Worm (Caenorhabditis elegans) whole organism, late embryonic: ENCODE results near the gene C31H2.4.

Source experiments
- K02D7.2 ChIP-seq: sonication (generic microtip); optimal IDR thresholded peaks from 2 replicates; lab custom pipeline; 2017; ENCODE audit warnings: mild to moderate bottlenecking, missing genetic modification characterization, missing compliant biosample characterization
- Y22D7AL.16 ChIP-seq: sonication (generic microtip); optimal IDR thresholded peaks from 2 replicates; lab custom pipeline; 2016; ENCODE audit warnings: missing genetic modification characterization, missing compliant biosample characterization
- ahr-1 ChIP-seq: sonication (generic microtip); optimal IDR thresholded peaks from 2 replicates; lab custom pipeline; 2016; ENCODE audit warnings: missing genetic modification characterization, missing compliant biosample characterization
- ama-1 ChIP-seq: fragments of 150-350 bp; optimal IDR thresholded peaks from 2 replicates; lab custom pipeline; 2014
- ceh-14 ChIP-seq: sonication (generic microtip); optimal IDR thresholded peaks from 2 replicates; lab custom pipeline; 2016; ENCODE audit warnings: missing genotype, missing genetic modification characterization, missing compliant biosample characterization
- ceh-18 ChIP-seq: sonication (generic microtip); optimal IDR thresholded peaks from 2 replicates; lab custom pipeline; 2016; ENCODE audit warnings: missing genetic modification characterization, missing compliant biosample characterization
- ceh-2 ChIP-seq: sonication (generic microtip); optimal IDR thresholded peaks from 2 replicates; lab custom pipeline; 2016; ENCODE audit warnings: missing genotype, missing genetic modification characterization, missing compliant biosample characterization
- ceh-22 ChIP-seq: sonication (generic microtip); optimal IDR thresholded peaks from 2 replicates; lab custom pipeline; 2017; ENCODE audit warnings: missing biosample characterization, missing genetic modification characterization
- ceh-24 ChIP-seq: sonication (generic microtip); optimal IDR thresholded peaks from 2 replicates; lab custom pipeline; 2016; ENCODE audit warnings: mild to moderate bottlenecking, missing genetic modification characterization, missing compliant biosample characterization
- ceh-31 ChIP-seq: sonication (generic microtip); optimal IDR thresholded peaks from 2 replicates; lab custom pipeline; 2016; ENCODE audit warnings: missing genetic modification characterization, missing compliant biosample characterization
- ceh-34 ChIP-seq: sonication (generic microtip); optimal IDR thresholded peaks from 2 replicates; lab custom pipeline; 2016; ENCODE audit warnings: mild to moderate bottlenecking, missing genetic modification characterization, missing compliant biosample characterization
- ceh-48 ChIP-seq: sonication (generic microtip); optimal IDR thresholded peaks from 2 replicates; lab custom pipeline; 2016; ENCODE audit warnings: missing genetic modification characterization, inconsistent platforms, missing compliant biosample characterization
- ceh-9 ChIP-seq: sonication (generic microtip); optimal IDR thresholded peaks from 2 replicates; lab custom pipeline; 2016; ENCODE audit warnings: mild to moderate bottlenecking, missing genetic modification characterization, inconsistent platforms, missing compliant biosample characterization
- che-1 ChIP-seq: sonication (generic microtip); optimal IDR thresholded peaks from 2 replicates; lab custom pipeline; 2016; ENCODE audit warnings: mild to moderate bottlenecking, missing genetic modification characterization, missing compliant biosample characterization
- dve-1 ChIP-seq: sonication (generic microtip); optimal IDR thresholded peaks from 2 replicates; lab custom pipeline; 2017; ENCODE audit warnings: antibody characterized with exemption, mild to moderate bottlenecking, missing genetic modification characterization, missing compliant biosample characterization
- elt-2 ChIP-seq: sonication (generic microtip); optimal IDR thresholded peaks from 2 replicates; lab custom pipeline; 2016; ENCODE audit warnings: missing genetic modification reagents, missing genetic modification characterization, missing compliant biosample characterization
- ets-4 ChIP-seq: sonication (generic microtip); optimal IDR thresholded peaks from 2 replicates; lab custom pipeline; 2016; ENCODE audit warnings: missing genetic modification characterization, missing compliant biosample characterization
- eyg-1 ChIP-seq: sonication (generic microtip); optimal IDR thresholded peaks from 2 replicates; lab custom pipeline; 2016; ENCODE audit warnings: missing genotype, missing genetic modification characterization, missing compliant biosample characterization
- fax-1 ChIP-seq: sonication (generic microtip); optimal IDR thresholded peaks from 2 replicates; lab custom pipeline; 2016; ENCODE audit warnings: missing genotype, missing genetic modification characterization, missing compliant biosample characterization
- fkh-10 ChIP-seq: fragments of 150-350 bp; optimal IDR thresholded peaks from 2 replicates; lab custom pipeline; 2014; ENCODE audit warnings: missing biosample characterization, missing genetic modification reagents, missing genetic modification characterization
- gmeb-2 ChIP-seq: sonication (generic microtip); optimal IDR thresholded peaks from 2 replicates; lab custom pipeline; 2016; ENCODE audit warnings: missing genetic modification characterization, inconsistent platforms, missing compliant biosample characterization
- hlh-15 ChIP-seq: sonication (generic microtip); optimal IDR thresholded peaks from 2 replicates; lab custom pipeline; 2016; ENCODE audit warnings: missing genetic modification characterization, missing compliant biosample characterization
- hlh-30 ChIP-seq: sonication (generic microtip); optimal IDR thresholded peaks from 2 replicates; lab custom pipeline; 2017; ENCODE audit warnings: antibody characterized with exemption, missing genetic modification characterization, missing compliant biosample characterization; ENCODE audit not compliant: insufficient read depth
- lim-6 ChIP-seq: sonication (generic microtip); optimal IDR thresholded peaks from 2 replicates; lab custom pipeline; 2016; ENCODE audit warnings: missing genetic modification characterization, missing compliant biosample characterization
- lin-11 ChIP-seq: fragments of 200-800 bp; sonication (Bioruptor generic); optimal IDR thresholded peaks from 2 replicates; lab custom pipeline; 2018; ENCODE audit warnings: mild to moderate bottlenecking, missing genetic modification characterization, missing compliant biosample characterization
- npax-4 ChIP-seq: sonication (generic microtip); optimal IDR thresholded peaks from 2 replicates; lab custom pipeline; 2016; ENCODE audit warnings: missing genetic modification characterization, missing compliant biosample characterization
- pat-9 ChIP-seq: fragments of 200-800 bp; sonication (Bioruptor generic); optimal IDR thresholded peaks from 2 replicates; lab custom pipeline; 2018; ENCODE audit warnings: mild to moderate bottlenecking, missing genetic modification characterization, moderate library complexity, missing compliant biosample characterization
- pha-2 ChIP-seq: sonication (generic microtip); optimal IDR thresholded peaks from 2 replicates; lab custom pipeline; 2017; ENCODE audit warnings: mild to moderate bottlenecking, missing genetic modification characterization, missing compliant biosample characterization
- pqm-1 ChIP-seq: sonication (generic microtip); optimal IDR thresholded peaks from 2 replicates; lab custom pipeline; 2016; ENCODE audit warnings: missing genetic modification characterization, missing compliant biosample characterization
- ref-2 ChIP-seq: sonication (generic microtip); optimal IDR thresholded peaks from 2 replicates; lab custom pipeline; 2016; ENCODE audit warnings: missing genetic modification characterization, missing compliant biosample characterization
- rnt-1 ChIP-seq: sonication (generic microtip); optimal IDR thresholded peaks from 2 replicates; lab custom pipeline; 2016; ENCODE audit warnings: missing genetic modification characterization, missing compliant biosample characterization
- sdc-2 ChIP-seq: sonication (generic microtip); optimal IDR thresholded peaks from 2 replicates; lab custom pipeline; 2016; ENCODE audit warnings: missing genotype, missing genetic modification characterization, missing compliant biosample characterization
- tbx-7 ChIP-seq: sonication (generic microtip); optimal IDR thresholded peaks from 2 replicates; lab custom pipeline; 2016; ENCODE audit warnings: missing genotype, missing genetic modification characterization, missing compliant biosample characterization
- ttx-3 ChIP-seq: sonication (generic microtip); optimal IDR thresholded peaks from 2 replicates; lab custom pipeline; 2016; ENCODE audit warnings: missing genetic modification reagents, missing genetic modification characterization, missing compliant biosample characterization
- unc-3 ChIP-seq, 2 experiments: fragments of 200-800 bp in 1 of 2; sonication (Bioruptor generic) in 1 of 2; sonication (generic microtip) in 1 of 2; conservative IDR thresholded peaks in 1 of 2; optimal IDR thresholded peaks in 1 of 2; 2 replicates each; pipeline versions ENCODE4 v1.3.6 to Lab custom; 2016 to 2022; ENCODE audit warnings: missing compliant biosample characterization in 2 of 2, missing genetic modification characterization in 2 of 2, missing genetic modification reagents in 1 of 2
- unc-42 ChIP-seq: sonication (generic microtip); optimal IDR thresholded peaks from 2 replicates; lab custom pipeline; 2016; ENCODE audit warnings: missing genotype, missing genetic modification characterization, missing compliant biosample characterization
- zip-5 ChIP-seq: sonication (generic microtip); optimal IDR thresholded peaks from 2 replicates; lab custom pipeline; 2016; ENCODE audit warnings: missing genetic modification characterization, missing compliant biosample characterization

The C31H2.4 gene

DNA sequence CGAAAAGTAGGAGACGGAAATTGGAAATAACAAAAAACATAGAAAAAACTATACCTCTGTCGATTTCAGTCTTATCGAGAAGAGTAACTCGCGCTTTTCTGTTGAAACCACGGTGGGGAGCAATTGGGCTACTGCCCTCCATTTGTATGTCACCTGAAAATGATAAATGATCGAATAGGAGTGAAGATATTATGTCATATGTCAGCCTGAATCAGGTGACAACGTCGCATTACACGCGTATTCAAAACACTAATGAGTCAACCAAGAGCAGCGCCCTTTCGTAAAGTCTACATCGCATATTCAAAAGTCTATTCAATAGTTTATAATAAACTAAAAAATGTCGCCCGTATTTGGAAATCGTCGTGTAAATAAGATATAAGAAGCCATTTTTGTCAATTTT lies 6.5 kb downstream of the C31H2.4 start:
- TF ChIP-seq elt-2 (tag; lab: Kevin White, UChicago), result no peak
- TF ChIP-seq pqm-1 (tag; lab: Kevin White, UChicago), result no peak

DNA sequence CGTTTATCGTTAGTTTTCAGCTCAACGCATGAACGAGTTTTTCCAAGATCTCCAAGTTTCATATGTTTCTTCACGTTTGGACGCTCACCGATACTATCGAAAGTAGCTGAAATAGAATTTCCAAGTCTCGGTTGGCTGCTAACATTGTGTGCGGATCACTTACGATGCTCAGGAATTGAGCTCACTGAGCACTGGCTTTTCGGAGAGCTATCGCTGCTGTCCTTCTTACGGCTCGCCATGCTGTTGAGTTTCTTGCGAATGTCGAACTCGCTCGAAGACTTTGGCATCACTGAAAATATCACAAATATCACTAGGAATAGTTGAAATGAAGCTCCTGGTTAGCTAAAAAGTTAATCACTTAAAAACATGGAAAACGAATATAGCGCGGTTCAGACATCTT lies 7.6 kb downstream of the C31H2.4 start:
- TF ChIP-seq ceh-18 (tag; lab: Kevin White, UChicago), result no peak
- no peak for TF ChIP-seq fkh-10 (GFP tag; lab: Kevin White, UChicago)
- no peak for TF ChIP-seq ceh-24 (tag; lab: Kevin White, UChicago)
- TF ChIP-seq ama-1 (lab: Kevin White, UChicago), result no peak
- TF ChIP-seq unc-42 (tag; lab: Kevin White, UChicago), result no peak
- no peak for TF ChIP-seq pat-9
- TF ChIP-seq hlh-15 (tag; lab: Kevin White, UChicago), result no peak
- TF ChIP-seq unc-3 (GFP tag; conservative IDR thresholded peaks at IDR 0.05; lab: Robert Waterston, UW), result no peak
- TF ChIP-seq unc-3 (tag; optimal IDR thresholded peaks at IDR 0.05; lab: Kevin White, UChicago), result no peak
- no peak for TF ChIP-seq npax-4 (tag; lab: Kevin White, UChicago)
- TF ChIP-seq hlh-30, result no peak
- TF ChIP-seq ets-4, result no peak
- TF ChIP-seq, all 69 proteins: peak for 0

DNA sequence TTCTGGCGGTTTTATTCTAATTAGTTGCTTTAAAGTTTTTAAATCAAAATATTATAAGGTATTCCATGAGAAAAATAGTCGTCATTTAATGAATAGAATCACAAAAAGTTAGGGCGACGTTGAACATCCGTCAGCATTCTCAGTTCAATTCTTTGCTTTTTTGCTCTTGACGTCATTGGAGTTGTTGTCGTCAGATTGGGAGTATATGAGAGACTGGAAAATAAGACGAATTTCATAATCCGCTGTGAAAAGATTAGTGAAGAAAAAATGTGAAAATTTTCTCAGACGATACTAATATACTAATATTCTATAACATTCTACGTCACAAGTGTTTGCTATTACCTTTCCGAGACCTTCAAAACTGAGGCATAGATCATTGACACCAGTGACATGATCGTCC lies 8.1 kb downstream of the C31H2.4 start:
- TF ChIP-seq tbx-7, result no peak
- TF ChIP-seq sdc-2 (tag; lab: Kevin White, UChicago), result no peak
- no peak for TF ChIP-seq hlh-15 (tag; lab: Kevin White, UChicago)
- no peak for TF ChIP-seq unc-3 (GFP tag; conservative IDR thresholded peaks at IDR 0.05; lab: Robert Waterston, UW)
- no peak for TF ChIP-seq unc-3 (tag; optimal IDR thresholded peaks at IDR 0.05; lab: Kevin White, UChicago)
- no peak for TF ChIP-seq ceh-18 (tag; lab: Kevin White, UChicago)

DNA sequence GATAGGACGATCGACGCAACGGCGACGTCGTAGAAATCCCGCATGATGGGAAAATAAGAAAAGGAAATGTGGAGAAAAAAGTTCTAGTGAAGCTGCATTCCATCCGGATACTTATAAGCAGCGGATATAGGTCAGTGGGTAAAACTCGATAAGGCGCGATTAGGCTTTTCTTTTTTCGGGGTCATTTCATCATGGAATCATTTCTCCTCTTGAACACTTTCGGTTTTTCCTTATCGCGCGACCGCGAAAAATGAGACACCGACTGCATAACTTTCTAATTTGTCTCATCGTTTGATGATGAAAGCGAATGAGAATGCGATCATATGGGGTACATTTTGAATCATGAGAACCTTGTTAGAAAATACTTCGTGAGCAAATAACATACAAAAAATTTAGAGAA lies 9.1 kb downstream of the C31H2.4 start, which contains the start of gene dpy-8:
dpy-8 (minus strand) TSS at position 88 of the 400 bp plus-strand sequence.
- no peak for TF ChIP-seq zip-5
- no peak for TF ChIP-seq ceh-31
- TF ChIP-seq ceh-9 (tag; lab: Kevin White, UChicago), result no peak
- no peak for TF ChIP-seq lin-11
- TF ChIP-seq ahr-1 (tag; lab: Kevin White, UChicago), result no peak
- TF ChIP-seq K02D7.2 (tag; lab: Kevin White, UChicago), result no peak
- TF ChIP-seq rnt-1 (tag; lab: Kevin White, UChicago), result no peak
- TF ChIP-seq ceh-48 (tag; lab: Kevin White, UChicago), result no peak
- TF ChIP-seq gmeb-2 (tag; lab: Kevin White, UChicago), result no peak
- TF ChIP-seq ttx-3, result no peak
- TF ChIP-seq ref-2, result no peak
- no peak for TF ChIP-seq fkh-10 (GFP tag; lab: Kevin White, UChicago)
- no peak for TF ChIP-seq ceh-34 (tag; lab: Kevin White, UChicago)
- no peak for TF ChIP-seq Y22D7AL.16
- TF ChIP-seq che-1, result no peak
- no peak for TF ChIP-seq ceh-14 (tag; lab: Kevin White, UChicago)
- TF ChIP-seq, all 69 proteins: peak for 0

DNA sequence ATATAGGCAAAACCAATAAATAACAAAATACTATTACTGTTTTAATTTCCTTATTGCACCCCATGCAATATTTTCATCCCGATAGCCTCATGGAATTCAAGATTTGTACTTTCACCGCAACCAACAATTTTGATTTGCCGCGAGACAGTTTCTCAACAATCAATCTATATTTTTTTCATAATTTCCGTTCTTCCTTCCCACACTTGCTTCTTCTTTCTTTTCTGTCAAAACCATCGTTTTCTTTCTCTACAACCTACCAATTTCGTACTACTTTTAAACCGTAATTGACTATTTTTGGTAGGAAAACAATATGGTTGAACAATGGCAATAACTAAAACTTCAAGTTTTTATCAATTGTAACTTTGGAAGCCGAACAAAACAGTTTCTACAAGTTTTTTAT lies 11.5 kb downstream of the C31H2.4 start, which contains the start of gene C31H2.14:
C31H2.14 (plus strand) TSS at position 301 of the 400 bp plus-strand sequence.
- TF ChIP-seq lim-6 (tag; lab: Kevin White, UChicago) (no peak), lin-11 (no peak), ceh-2 (tag; lab: Kevin White, UChicago) (no peak), pha-2 (tag; lab: Kevin White, UChicago) (no peak), dve-1 (tag; lab: Kevin White, UChicago) (no peak), fax-1 (tag; lab: Kevin White, UChicago) (no peak), eyg-1 (tag; lab: Kevin White, UChicago) (no peak), ceh-22 (no peak), che-1 (no peak)
